Fruit fly (Drosophila melanogaster) Kc167 (cell line): Measurements from ENCODE around the gene SecCl.

Source experiments
- Sin3A ChIP-seq: fragments of >200 bp; optimal IDR thresholded peaks from 2 replicates; lab custom pipeline; 2018; ENCODE audit warnings: missing external identifiers
- h ChIP-seq: fragments of >200 bp; optimal IDR thresholded peaks from 3 replicates; lab custom pipeline; 2018; ENCODE audit warnings: missing external identifiers
- psq ChIP-seq: fragments of >200 bp; optimal IDR thresholded peaks from 2 replicates; lab custom pipeline; 2017; ENCODE audit warnings: missing external identifiers

DNA sequence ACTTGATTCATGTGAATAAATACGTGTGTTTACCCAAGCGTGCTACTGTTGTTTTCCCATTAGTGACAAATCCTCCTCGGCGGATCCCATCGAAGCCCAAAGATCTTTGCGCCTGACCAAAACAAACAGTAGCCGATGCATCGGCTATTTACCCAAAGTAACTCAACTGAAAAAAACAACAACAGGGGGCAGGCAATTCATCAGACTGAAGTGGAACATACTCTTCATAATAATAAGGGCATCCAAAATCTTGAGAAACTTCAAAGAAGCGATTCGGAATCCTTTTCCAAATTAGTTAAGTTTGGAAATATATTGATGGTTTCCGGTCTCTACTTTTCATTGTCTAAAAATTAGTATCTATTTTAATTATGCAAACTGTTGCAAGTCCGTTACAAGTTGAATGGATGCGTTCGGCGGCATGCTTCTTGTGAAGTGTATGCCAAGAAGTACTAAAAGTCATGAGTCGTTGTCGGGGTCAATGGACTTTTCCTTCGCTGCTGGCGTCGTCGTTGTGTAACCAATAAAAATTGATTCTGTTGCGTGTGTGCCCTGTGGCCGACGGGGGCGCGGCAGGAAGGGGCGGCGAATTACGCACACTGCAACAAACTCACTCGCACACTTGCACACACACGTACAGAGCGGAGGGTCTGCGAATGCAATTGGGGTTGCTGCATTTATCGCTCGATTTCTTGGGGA lies 25.5 kb downstream of the SecCl start:
- TF ChIP-seq Sin3A (no peak), h (lab: Kevin White, UChicago) (no peak), psq (lab: Kevin White, UChicago) (no peak)
